Fruit fly (Drosophila melanogaster) whole organism, embryonic: ENCODE results near the gene Cep97.

Experiments used
- Adf1 ChIP-seq: fragments of 200-800 bp; sonication (Bioruptor generic); IDR thresholded peaks from 2 replicates; pipeline ENCODE4 v1.3.6; 2022; ENCODE audit warnings: missing biosample characterization, missing genetic modification characterization
- CG10147 ChIP-seq: fragments of 200-800 bp; sonication (Bioruptor generic); optimal IDR thresholded peaks from 2 replicates; lab custom pipeline; 2019; ENCODE audit warnings: missing biosample characterization, mild to moderate bottlenecking, missing genetic modification characterization, moderate library complexity
- CG10366 ChIP-seq: fragments of 200-800 bp; sonication (Bioruptor generic); IDR thresholded peaks from 2 replicates; pipeline ENCODE4 v1.3.6; 2022; ENCODE audit warnings: missing biosample characterization, missing genetic modification characterization
- CG11247 ChIP-seq: fragments of 200-800 bp; sonication (Bioruptor generic); IDR thresholded peaks from 2 replicates; pipeline ENCODE4 v1.3.6; 2022; ENCODE audit warnings: missing biosample characterization, missing genetic modification characterization
- CG12104 ChIP-seq: fragments of 200-800 bp; sonication (Bioruptor generic); optimal IDR thresholded peaks from 3 replicates; lab custom pipeline; 2016; ENCODE audit warnings: missing biosample characterization, missing genetic modification characterization
- CG16863 ChIP-seq: fragments of 200-800 bp; sonication (Bioruptor generic); optimal IDR thresholded peaks from 3 replicates; lab custom pipeline; 2016; ENCODE audit warnings: missing biosample characterization, missing genetic modification characterization
- CG17802 ChIP-seq: fragments of 200-800 bp; sonication (Bioruptor generic); optimal IDR thresholded peaks from 2 replicates; lab custom pipeline; 2018; ENCODE audit warnings: missing biosample characterization, mild to moderate bottlenecking, missing genetic modification characterization, moderate library complexity
- CG1792 ChIP-seq: fragments of 200-800 bp; sonication (Bioruptor generic); optimal IDR thresholded peaks from 2 replicates; lab custom pipeline; 2016; ENCODE audit warnings: missing biosample characterization, missing genetic modification characterization
- CG30020 ChIP-seq: fragments of 200-800 bp; optimal IDR thresholded peaks from 2 replicates; lab custom pipeline; 2019; ENCODE audit warnings: missing biosample characterization, mild to moderate bottlenecking, missing genetic modification characterization, moderate library complexity
- CG30431 ChIP-seq: fragments of 200-800 bp; sonication (Bioruptor generic); optimal IDR thresholded peaks from 2 replicates; lab custom pipeline; 2017; ENCODE audit warnings: missing biosample characterization, missing genetic modification characterization
- CG4707 ChIP-seq: fragments of 200-800 bp; sonication (Bioruptor generic); optimal IDR thresholded peaks from 2 replicates; lab custom pipeline; 2018; ENCODE audit warnings: missing biosample characterization, mild to moderate bottlenecking, missing genetic modification characterization, moderate library complexity
- CG6254 ChIP-seq: fragments of 200-800 bp; sonication (Bioruptor generic); optimal IDR thresholded peaks from 3 replicates; lab custom pipeline; 2017; ENCODE audit warnings: mild to moderate bottlenecking, missing biosample characterization, missing genetic modification reagents, missing genetic modification characterization
- CG7556 ChIP-seq: fragments of 200-800 bp; sonication (Bioruptor generic); optimal IDR thresholded peaks from 2 replicates; lab custom pipeline; 2017; ENCODE audit warnings: missing biosample characterization, mild to moderate bottlenecking, missing genetic modification characterization
- CG9437 ChIP-seq: fragments of 200-800 bp; sonication (Bioruptor generic); optimal IDR thresholded peaks from 2 replicates; lab custom pipeline; 2018; ENCODE audit warnings: missing biosample characterization, mild to moderate bottlenecking, missing genetic modification characterization
- Chrac-16 ChIP-seq: fragments of 200-800 bp; sonication (Bioruptor generic); optimal IDR thresholded peaks from 3 replicates; lab custom pipeline; 2016; ENCODE audit warnings: missing biosample characterization, missing genetic modification characterization
- Deaf1 ChIP-seq: fragments of 200-800 bp; optimal IDR thresholded peaks from 3 replicates; lab custom pipeline; 2019; ENCODE audit warnings: missing biosample characterization, mild to moderate bottlenecking, missing genetic modification characterization, moderate library complexity
- Dek ChIP-seq: fragments of 200-800 bp; sonication (Bioruptor generic); optimal IDR thresholded peaks from 3 replicates; lab custom pipeline; 2019; ENCODE audit warnings: missing biosample characterization, mild to moderate bottlenecking, missing genetic modification characterization, moderate library complexity
- Dfd ChIP-seq, 2 experiments: fragments of >200 bp; optimal IDR thresholded peaks; 2 replicates each; lab custom pipeline; 2017; ENCODE audit warnings: missing biosample characterization in 2 of 2, missing genetic modification characterization in 2 of 2
- E2f1 ChIP-seq: fragments of 200-800 bp; sonication (Bioruptor generic); IDR thresholded peaks from 2 replicates; pipeline ENCODE4 v1.3.6; 2022; ENCODE audit warnings: missing biosample characterization, missing genetic modification characterization
- Eip74EF ChIP-seq, 2 experiments: fragments of 200-800 bp in 1 of 2; fragments of >200 bp in 1 of 2; sonication (Bioruptor generic) in 1 of 2; optimal IDR thresholded peaks; 2 replicates each; lab custom pipeline; 2017 to 2019; ENCODE audit warnings: missing biosample characterization in 2 of 2, missing genetic modification characterization in 2 of 2, mild to moderate bottlenecking in 1 of 2, moderate library complexity in 1 of 2
- Elba2 ChIP-seq: fragments of 200-800 bp; sonication (Bioruptor generic); optimal IDR thresholded peaks from 3 replicates; lab custom pipeline; 2016; ENCODE audit warnings: missing biosample characterization, missing genetic modification characterization
- Ets65A ChIP-seq: fragments of 200-800 bp; sonication (Bioruptor generic); peaks from one replicate; lab custom pipeline; 2016; ENCODE audit warnings: missing biosample characterization, missing genetic modification characterization
- Fer1 ChIP-seq: fragments of 200-800 bp; sonication (Bioruptor generic); optimal IDR thresholded peaks from 2 replicates; lab custom pipeline; 2017; ENCODE audit warnings: missing biosample characterization, mild to moderate bottlenecking, missing genetic modification characterization
- Hr51 ChIP-seq, 2 experiments: fragments of 200-800 bp; sonication (Bioruptor generic); optimal IDR thresholded peaks; 2 replicates in 1 of 2; 3 replicates in 1 of 2; lab custom pipeline; 2016 to 2018; ENCODE audit warnings: missing biosample characterization in 2 of 2, missing genetic modification characterization in 2 of 2, mild to moderate bottlenecking in 1 of 2, moderate library complexity in 1 of 2
- MTF-1 ChIP-seq: fragments of 200-800 bp; sonication (Bioruptor generic); optimal IDR thresholded peaks from 2 replicates; lab custom pipeline; 2018; ENCODE audit warnings: missing biosample characterization, mild to moderate bottlenecking, missing genetic modification characterization, borderline replicate concordance
- Meics ChIP-seq: fragments of 200-800 bp; sonication (Bioruptor generic); optimal IDR thresholded peaks from 2 replicates; lab custom pipeline; 2017; ENCODE audit warnings: missing biosample characterization, mild to moderate bottlenecking, missing genetic modification characterization
- Sox102F ChIP-seq: fragments of 200-800 bp; sonication (Bioruptor generic); optimal IDR thresholded peaks from 2 replicates; lab custom pipeline; 2018; ENCODE audit warnings: missing biosample characterization, mild to moderate bottlenecking, missing genetic modification characterization, moderate library complexity
- Ssrp ChIP-seq: fragments of 200-800 bp; sonication (Bioruptor generic); optimal IDR thresholded peaks from 2 replicates; lab custom pipeline; 2018; ENCODE audit warnings: missing biosample characterization, mild to moderate bottlenecking, missing genetic modification characterization, moderate library complexity
- Trl ChIP-seq, 3 experiments: fragments of >200 bp in 2 of 3; fragments of 200-800 bp in 1 of 3; sonication (Bioruptor generic) in 1 of 3; optimal IDR thresholded peaks; 2 replicates in 1 of 3; 3 replicates in 2 of 3; lab custom pipeline; 2016 to 2017; ENCODE audit warnings: missing biosample characterization in 1 of 3, missing genetic modification characterization in 1 of 3
- ab ChIP-seq: fragments of 200-800 bp; sonication (Bioruptor generic); optimal IDR thresholded peaks from 2 replicates; lab custom pipeline; 2016; ENCODE audit warnings: missing biosample characterization, missing genetic modification characterization
- amos ChIP-seq: fragments of 200-800 bp; sonication (Bioruptor generic); IDR thresholded peaks from 2 replicates; pipeline ENCODE4 v1.3.6; 2022; ENCODE audit warnings: missing biosample characterization, missing genetic modification characterization; ENCODE audit not compliant: partially characterized antibody
- ap ChIP-seq: fragments of 200-800 bp; sonication (Bioruptor generic); IDR thresholded peaks from 2 replicates; pipeline ENCODE4 v1.3.6; 2022; ENCODE audit warnings: missing biosample characterization, missing genetic modification characterization
- bab2 ChIP-seq: fragments of 200-800 bp; sonication (Bioruptor generic); optimal IDR thresholded peaks from 2 replicates; lab custom pipeline; 2016; ENCODE audit warnings: missing biosample characterization, missing genetic modification characterization
- corto ChIP-seq: fragments of 200-800 bp; sonication (Bioruptor generic); optimal IDR thresholded peaks from 2 replicates; lab custom pipeline; 2016; ENCODE audit warnings: missing biosample characterization, mild to moderate bottlenecking, missing genetic modification characterization, moderate library complexity
- dati ChIP-seq: fragments of 200-800 bp; sonication (Bioruptor generic); IDR thresholded peaks from 2 replicates; pipeline ENCODE4 v1.3.6; 2022; ENCODE audit warnings: missing biosample characterization, missing genetic modification characterization
- dpn ChIP-seq, 2 experiments: fragments of 200-800 bp; sonication (Bioruptor generic); optimal IDR thresholded peaks; 3 replicates each; lab custom pipeline; 2016; ENCODE audit warnings: missing biosample characterization in 2 of 2, missing genetic modification characterization in 2 of 2
- gcm ChIP-seq: fragments of 200-800 bp; sonication (Bioruptor generic); optimal IDR thresholded peaks from 2 replicates; lab custom pipeline; 2019; ENCODE audit warnings: missing biosample characterization, mild to moderate bottlenecking, missing genetic modification characterization, moderate library complexity
- hth ChIP-seq: fragments of >200 bp; optimal IDR thresholded peaks from 2 replicates; lab custom pipeline; 2017; ENCODE audit warnings: inconsistent platforms
- kni ChIP-seq: fragments of 200-800 bp; sonication (Bioruptor generic); optimal IDR thresholded peaks from 3 replicates; lab custom pipeline; 2017; ENCODE audit warnings: mild to moderate bottlenecking, missing biosample characterization, missing genetic modification reagents, missing genetic modification characterization
- nerfin-2 ChIP-seq: fragments of 200-800 bp; sonication (Bioruptor generic); IDR thresholded peaks from 2 replicates; pipeline ENCODE4 v1.3.6; 2022; ENCODE audit warnings: missing biosample characterization, missing genetic modification characterization; ENCODE audit not compliant: partially characterized antibody
- p53 ChIP-seq: fragments of 200-800 bp; sonication (Bioruptor generic); optimal IDR thresholded peaks from 2 replicates; lab custom pipeline; 2016; ENCODE audit warnings: missing biosample characterization, missing genetic modification characterization
- pan ChIP-seq, 4 experiments: fragments of >200 bp in 3 of 4; fragments of 200-800 bp in 1 of 4; sonication (Bioruptor generic) in 1 of 4; optimal IDR thresholded peaks in 3 of 4; IDR thresholded peaks in 1 of 4; 2 replicates each; pipeline versions ENCODE4 v1.3.6 to Lab custom; 2017 to 2022; ENCODE audit warnings: missing biosample characterization in 2 of 4, missing genetic modification characterization in 2 of 4, mixed read lengths in 1 of 4
- pzg ChIP-seq: fragments of 200-800 bp; sonication (Bioruptor generic); optimal IDR thresholded peaks from 3 replicates; lab custom pipeline; 2018; ENCODE audit warnings: missing biosample characterization, mild to moderate bottlenecking, missing genetic modification characterization, moderate library complexity
- sd ChIP-seq: fragments of 200-800 bp; sonication (Bioruptor generic); optimal IDR thresholded peaks from 3 replicates; lab custom pipeline; 2018; ENCODE audit warnings: missing biosample characterization, mild to moderate bottlenecking, missing genetic modification characterization, moderate library complexity
- sens ChIP-seq: fragments of 200-800 bp; sonication (Bioruptor generic); peaks from one replicate; lab custom pipeline; 2016; ENCODE audit warnings: missing biosample characterization, missing genetic modification characterization
- wek ChIP-seq: fragments of 200-800 bp; sonication (Bioruptor generic); optimal IDR thresholded peaks from 3 replicates; lab custom pipeline; 2018; ENCODE audit warnings: missing biosample characterization, mild to moderate bottlenecking, missing genetic modification characterization, moderate library complexity
- z ChIP-seq: fragments of 200-800 bp; sonication (Bioruptor generic); IDR thresholded peaks from 3 replicates; pipeline ENCODE4 v1.3.6; 2022; ENCODE audit warnings: missing biosample characterization, missing genetic modification characterization

Gene Cep97

DNA sequence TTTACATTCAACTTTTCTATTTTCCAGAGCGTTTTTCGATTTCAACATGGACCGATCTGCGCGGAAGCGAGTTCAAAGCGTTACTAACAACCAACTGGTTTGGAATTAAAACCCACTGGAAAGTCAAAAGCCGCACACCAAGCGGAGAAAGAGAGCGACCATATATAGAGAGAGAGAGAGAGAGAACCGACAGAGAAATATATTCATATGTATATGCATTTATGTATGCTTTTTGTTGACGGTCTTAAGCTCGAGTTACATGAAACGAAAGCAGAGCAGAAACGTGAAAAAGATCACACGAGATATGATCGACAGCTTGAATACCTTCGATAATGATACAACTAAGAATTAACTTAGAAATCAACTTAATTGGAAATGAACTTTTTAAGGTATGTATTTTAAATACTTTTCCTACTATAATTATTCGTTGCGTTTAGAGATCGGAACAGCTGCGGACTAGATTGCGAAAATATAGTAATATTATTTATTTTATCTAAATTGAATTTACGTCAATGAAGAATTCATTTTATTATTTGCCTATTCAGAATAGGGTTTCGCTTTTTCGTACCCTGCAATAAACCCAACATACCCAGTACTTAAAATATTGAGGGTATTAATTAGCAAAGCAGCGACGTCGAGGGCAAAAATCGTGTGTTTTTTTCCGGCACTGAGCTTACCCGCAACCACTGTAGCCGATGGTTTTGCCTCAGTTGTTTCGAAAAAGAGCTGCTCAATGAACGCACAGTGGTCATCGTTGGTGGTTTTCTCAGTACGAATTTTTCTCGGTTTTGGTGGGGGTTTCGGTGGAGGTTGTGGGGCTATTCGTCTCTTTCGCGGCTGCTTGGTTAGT is 21.5 kb downstream of the Cep97 start (continued):
- TF ChIP-seq kni (peak; percentile 89), CG17802 (tag; lab: Kevin White, UChicago) (no peak), CG16863 (GFP tag; lab: Kevin White, UChicago) (no peak), pan (optimal IDR thresholded peaks at IDR 0.05; lab: Kevin White, UChicago) (no peak), pan (GFP tag; optimal IDR thresholded peaks at IDR 0.05 in 1 of 2, IDR thresholded peaks at IDR 0.05 in 1 of 2) (peak in 1 of 2 experiments; percentile 42), CG12104 (GFP tag; lab: Kevin White, UChicago) (peak; percentile 43), CG4707 (GFP tag; lab: Kevin White, UChicago) (peak; percentile 95), CG10366 (GFP tag; lab: Robert Waterston, UW) (peak; percentile 26; the same call in 1 of the 2 replicates), sens (peak; percentile 73), Eip74EF (GFP tag; optimal IDR thresholded peaks at IDR 0.05; lab: Kevin White, UChicago) (peak in 1 of 2 experiments; percentile 17), bab2 (no peak), amos (no peak), pzg (GFP tag; lab: Kevin White, UChicago) (no peak), Adf1 (GFP tag; lab: Robert Waterston, UW) (no peak), wek (GFP tag; lab: Kevin White, UChicago) (no peak), p53 (no peak), dpn (GFP tag; optimal IDR thresholded peaks at IDR 0.05; lab: Kevin White, UChicago) (peak in 1 of 2 experiments; percentile 59), ab (GFP tag; lab: Kevin White, UChicago) (no peak), dati (no peak), Dfd (GFP tag; optimal IDR thresholded peaks at IDR 0.05; lab: Kevin White, UChicago) (no peak), CG30431 (GFP tag; lab: Kevin White, UChicago) (peak; percentile 7), CG9437 (GFP tag; lab: Kevin White, UChicago) (peak; percentile 73), Trl (optimal IDR thresholded peaks at IDR 0.05; lab: Kevin White, UChicago) (peak; percentile 61 to 64), Trl (GFP tag; optimal IDR thresholded peaks at IDR 0.05; lab: Kevin White, UChicago) (no peak), Chrac-16 (GFP tag; lab: Kevin White, UChicago) (peak; percentile 54), Deaf1 (tag; lab: Kevin White, UChicago) (peak; percentile 34), Ssrp (tag; lab: Kevin White, UChicago) (peak; percentile 79), Meics (GFP tag; lab: Kevin White, UChicago) (peak; percentile 50), ap (GFP tag; lab: Robert Waterston, UW) (peak; percentile 38; the same call in 1 of the 2 replicates), gcm (GFP tag; lab: Kevin White, UChicago) (peak; percentile 35), E2f1 (GFP tag; lab: Robert Waterston, UW) (no peak; the same call in 1 of the 2 replicates), Sox102F (GFP tag; lab: Kevin White, UChicago) (peak; percentile 71), Ets65A (GFP tag; lab: Kevin White, UChicago) (peak; percentile 72), CG7556 (GFP tag; lab: Kevin White, UChicago) (peak; percentile 56), CG6254 (GFP tag; lab: Kevin White, UChicago) (no peak), MTF-1 (GFP tag; lab: Kevin White, UChicago) (no peak), nerfin-2 (GFP tag; lab: Robert Waterston, UW) (no peak), Fer1 (GFP tag; lab: Kevin White, UChicago) (no peak), Elba2 (GFP tag; lab: Kevin White, UChicago) (no peak), Hr51 (GFP tag; optimal IDR thresholded peaks at IDR 0.05; lab: Kevin White, UChicago) (peak in 1 of 2 experiments; percentile 74), CG30020 (tag; lab: Kevin White, UChicago) (no peak), corto (GFP tag; lab: Kevin White, UChicago) (no peak), CG1792 (no peak), sd (no peak), hth (lab: Kevin White, UChicago) (no peak), Dek (tag; lab: Kevin White, UChicago) (peak; percentile 22), CG11247 (peak; percentile 35; the same call in 1 of the 2 replicates), z (GFP tag; lab: Robert Waterston, UW) (no peak), CG10147 (GFP tag; lab: Kevin White, UChicago) (peak; percentile 29)
